Worm (Caenorhabditis elegans): Measurements from ENCODE around the gene C31H1.5.

DNA sequence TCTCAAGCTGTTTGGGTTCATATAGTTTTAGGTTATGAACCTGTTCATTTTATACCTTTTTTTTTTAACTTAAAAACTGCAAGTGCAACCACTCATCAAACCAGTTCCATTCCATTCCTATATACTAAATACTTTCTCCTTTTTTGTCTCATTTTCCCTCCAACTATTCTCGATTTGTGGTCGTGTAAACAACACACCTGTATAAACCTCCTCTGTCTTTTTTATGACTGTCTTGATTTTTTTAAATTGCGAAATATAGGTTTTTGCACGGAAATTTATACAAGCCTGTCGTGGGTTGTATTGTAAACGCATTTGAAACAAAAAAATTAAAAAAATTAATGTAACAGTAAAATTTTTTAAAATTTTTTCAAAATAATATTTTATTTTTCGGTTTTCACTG lies 19.9 kb upstream of the C31H1.5 start:
- TF ChIP-seq med-1 (GFP tag; optimal IDR thresholded peaks at IDR 0.05; ENCODE audit: insufficient read depth) (no peak), flt-1 (GFP tag; IDR thresholded peaks at IDR 0.05) (no peak), tab-1 (GFP tag; IDR thresholded peaks at IDR 0.05) (no peak), ztf-29 (GFP tag; IDR thresholded peaks at IDR 0.05) (no peak), ref-1 (GFP tag; conservative IDR thresholded peaks at IDR 0.05) (no peak), klf-2 (GFP tag; conservative IDR thresholded peaks at IDR 0.05) (no peak), T22C8.4 (GFP tag; IDR thresholded peaks at IDR 0.05) (no peak), cog-1 (tag; optimal IDR thresholded peaks at IDR 0.05) (no peak)

All from whole organism, midembryonic.